Fruit fly (Drosophila melanogaster) whole organism, embryonic: ENCODE data around the gene CG13876.

ENCODE experiments used
- CG10267 ChIP-seq: fragments of 200-800 bp; sonication (Bioruptor generic); optimal IDR thresholded peaks from 2 replicates; lab custom pipeline; 2018; ENCODE audit warnings: missing biosample characterization, mild to moderate bottlenecking, missing genetic modification characterization, moderate library complexity
- CG10543 ChIP-seq: fragments of 200-800 bp; sonication (Bioruptor generic); optimal IDR thresholded peaks from 3 replicates; lab custom pipeline; 2017; ENCODE audit warnings: missing biosample characterization, mild to moderate bottlenecking, missing genetic modification characterization, moderate library complexity
- CG12071 ChIP-seq: fragments of 200-800 bp; sonication (Bioruptor generic); optimal IDR thresholded peaks from 3 replicates; lab custom pipeline; 2018; ENCODE audit warnings: missing biosample characterization, mild to moderate bottlenecking, missing genetic modification characterization
- CG12942 ChIP-seq: fragments of 200-800 bp; sonication (Bioruptor generic); optimal IDR thresholded peaks from 3 replicates; lab custom pipeline; 2016; ENCODE audit warnings: missing biosample characterization, missing genetic modification characterization
- CG14441 ChIP-seq: fragments of 200-800 bp; sonication (Bioruptor generic); IDR thresholded peaks from 2 replicates; pipeline ENCODE4 v1.3.6; 2022; ENCODE audit warnings: missing biosample characterization, missing genetic modification characterization
- CG14965 ChIP-seq: fragments of 200-800 bp; sonication (Bioruptor generic); optimal IDR thresholded peaks from 2 replicates; lab custom pipeline; 2016; ENCODE audit warnings: missing biosample characterization, missing genetic modification characterization, borderline replicate concordance
- CG1602 ChIP-seq: fragments of 200-800 bp; sonication (Bioruptor generic); optimal IDR thresholded peaks from 3 replicates; lab custom pipeline; 2016; ENCODE audit warnings: missing biosample characterization, missing genetic modification characterization
- CG17186 ChIP-seq: fragments of 200-800 bp; sonication (Bioruptor generic); optimal IDR thresholded peaks from 3 replicates; lab custom pipeline; 2017; ENCODE audit warnings: missing biosample characterization, missing genetic modification reagents, missing genetic modification characterization
- CG17612 ChIP-seq: fragments of 200-800 bp; sonication (Bioruptor generic); IDR thresholded peaks from 2 replicates; pipeline ENCODE4 v1.3.6; 2022; ENCODE audit warnings: missing biosample characterization, missing genetic modification characterization
- CG18764 ChIP-seq: fragments of 200-800 bp; sonication (Bioruptor generic); optimal IDR thresholded peaks from 3 replicates; lab custom pipeline; 2016; ENCODE audit warnings: missing biosample characterization, missing genetic modification characterization
- CG2712 ChIP-seq: fragments of 200-800 bp; optimal IDR thresholded peaks from 3 replicates; lab custom pipeline; 2019; ENCODE audit warnings: missing biosample characterization, mild to moderate bottlenecking, missing genetic modification characterization, moderate library complexity
- CG34224 ChIP-seq: fragments of 200-800 bp; sonication (Bioruptor generic); IDR thresholded peaks from 3 replicates; pipeline ENCODE4 v1.3.6; 2022; ENCODE audit warnings: missing biosample characterization, missing genetic modification characterization; ENCODE audit not compliant: partially characterized antibody
- CG4617 ChIP-seq: fragments of 200-800 bp; sonication (Bioruptor generic); optimal IDR thresholded peaks from 3 replicates; lab custom pipeline; 2016; ENCODE audit warnings: missing biosample characterization, missing genetic modification characterization, borderline replicate concordance
- CG6175 ChIP-seq: fragments of 200-800 bp; sonication (Bioruptor generic); IDR thresholded peaks from 3 replicates; pipeline ENCODE4 v1.3.6; 2022; ENCODE audit warnings: missing biosample characterization, missing genetic modification characterization
- CG6654 ChIP-seq: fragments of 200-800 bp; sonication (Bioruptor generic); optimal IDR thresholded peaks from 2 replicates; lab custom pipeline; 2017; ENCODE audit warnings: missing biosample characterization, mild to moderate bottlenecking, missing genetic modification characterization
- Dek ChIP-seq: fragments of 200-800 bp; sonication (Bioruptor generic); optimal IDR thresholded peaks from 3 replicates; lab custom pipeline; 2019; ENCODE audit warnings: missing biosample characterization, mild to moderate bottlenecking, missing genetic modification characterization, moderate library complexity
- Dref ChIP-seq: fragments of 200-800 bp; sonication (Bioruptor generic); IDR thresholded peaks from 2 replicates; pipeline ENCODE4 v1.3.6; 2022; ENCODE audit warnings: missing biosample characterization, missing genetic modification characterization
- E2f2 ChIP-seq: fragments of 200-800 bp; sonication (Bioruptor generic); IDR thresholded peaks from 2 replicates; pipeline ENCODE4 v1.3.6; 2022; ENCODE audit warnings: missing biosample characterization, missing genetic modification characterization
- HLH3B ChIP-seq: fragments of 200-800 bp; sonication (Bioruptor generic); IDR thresholded peaks from 2 replicates; pipeline ENCODE4 v1.3.6; 2022; ENCODE audit warnings: missing biosample characterization, missing genetic modification characterization
- Hey ChIP-seq: fragments of 200-800 bp; sonication (Bioruptor generic); optimal IDR thresholded peaks from 3 replicates; lab custom pipeline; 2018; ENCODE audit warnings: missing biosample characterization, mild to moderate bottlenecking, missing genetic modification characterization
- Hr78 ChIP-seq, 2 experiments: fragments of 200-800 bp in 1 of 2; fragments of >200 bp in 1 of 2; sonication (Bioruptor generic) in 1 of 2; optimal IDR thresholded peaks; 2 replicates each; lab custom pipeline; 2017 to 2019; ENCODE audit warnings: missing biosample characterization in 2 of 2, missing genetic modification characterization in 2 of 2, mild to moderate bottlenecking in 1 of 2, moderate library complexity in 1 of 2
- Neu2 ChIP-seq: fragments of 200-800 bp; sonication (Bioruptor generic); optimal IDR thresholded peaks from 3 replicates; lab custom pipeline; 2016; ENCODE audit warnings: missing biosample characterization, missing genetic modification characterization, borderline replicate concordance
- Nf-YA ChIP-seq: fragments of 200-800 bp; sonication (Bioruptor generic); IDR thresholded peaks from 2 replicates; pipeline ENCODE4 v1.3.6; 2022; ENCODE audit warnings: missing biosample characterization, missing genetic modification characterization
- Optix ChIP-seq: fragments of 200-800 bp; sonication (Bioruptor generic); IDR thresholded peaks from 3 replicates; pipeline ENCODE4 v1.3.6; 2022; ENCODE audit warnings: missing biosample characterization, missing genetic modification characterization
- Rx ChIP-seq: fragments of 200-800 bp; sonication (Bioruptor generic); IDR thresholded peaks from 2 replicates; pipeline ENCODE4 v1.3.6; 2022; ENCODE audit warnings: missing biosample characterization, missing genetic modification characterization
- Sin3A ChIP-seq: fragments of >200 bp; optimal IDR thresholded peaks from 2 replicates; lab custom pipeline; 2018
- Sox102F ChIP-seq: fragments of 200-800 bp; sonication (Bioruptor generic); optimal IDR thresholded peaks from 2 replicates; lab custom pipeline; 2018; ENCODE audit warnings: missing biosample characterization, mild to moderate bottlenecking, missing genetic modification characterization, moderate library complexity
- TFAM ChIP-seq: fragments of 200-800 bp; sonication (Bioruptor generic); optimal IDR thresholded peaks from 2 replicates; lab custom pipeline; 2017; ENCODE audit warnings: missing biosample characterization, missing genetic modification characterization, inconsistent platforms
- abd-A ChIP-seq: fragments of 200-800 bp; sonication (Bioruptor generic); optimal IDR thresholded peaks from 3 replicates; lab custom pipeline; 2019; ENCODE audit warnings: missing biosample characterization, mild to moderate bottlenecking, missing genetic modification characterization, moderate library complexity
- bigmax ChIP-seq: fragments of 200-800 bp; sonication (Bioruptor generic); optimal IDR thresholded peaks from 2 replicates; lab custom pipeline; 2018; ENCODE audit warnings: missing biosample characterization, mild to moderate bottlenecking, missing genetic modification characterization
- chif ChIP-seq, 2 experiments: fragments of 200-800 bp; sonication (Bioruptor generic); optimal IDR thresholded peaks; 3 replicates each; lab custom pipeline; 2016; ENCODE audit warnings: missing biosample characterization in 2 of 2, missing genetic modification characterization in 2 of 2
- chinmo ChIP-seq: fragments of 200-800 bp; sonication (Bioruptor generic); IDR thresholded peaks from 4 replicates; pipeline ENCODE4 v1.3.6; 2022; ENCODE audit warnings: missing biosample characterization, missing genetic modification characterization; ENCODE audit not compliant: partially characterized antibody
- ci ChIP-seq: fragments of 200-800 bp; sonication (Bioruptor generic); IDR thresholded peaks from 3 replicates; pipeline ENCODE4 v1.3.6; 2022; ENCODE audit warnings: missing biosample characterization, missing genetic modification characterization
- ewg ChIP-seq: fragments of 200-800 bp; sonication (Bioruptor generic); optimal IDR thresholded peaks from 3 replicates; lab custom pipeline; 2017; ENCODE audit warnings: mild to moderate bottlenecking, missing biosample characterization, missing genetic modification reagents, missing genetic modification characterization
- fru ChIP-seq: fragments of >200 bp; optimal IDR thresholded peaks from 2 replicates; lab custom pipeline; 2017
- fu2 ChIP-seq: fragments of 200-800 bp; sonication (Bioruptor generic); optimal IDR thresholded peaks from 2 replicates; lab custom pipeline; 2016; ENCODE audit warnings: missing biosample characterization, missing genetic modification characterization
- grau ChIP-seq: fragments of 200-800 bp; optimal IDR thresholded peaks from 3 replicates; lab custom pipeline; 2019; ENCODE audit warnings: missing biosample characterization, mild to moderate bottlenecking, missing genetic modification characterization, moderate library complexity
- hkb ChIP-seq, 2 experiments: fragments of 200-800 bp in 1 of 2; fragments of >200 bp in 1 of 2; sonication (Bioruptor generic) in 1 of 2; IDR thresholded peaks in 1 of 2; optimal IDR thresholded peaks in 1 of 2; 2 replicates each; pipeline versions ENCODE4 v1.3.6 to Lab custom; 2017 to 2022; ENCODE audit warnings: missing biosample characterization in 1 of 2, missing genetic modification characterization in 1 of 2
- kni ChIP-seq: fragments of 200-800 bp; sonication (Bioruptor generic); optimal IDR thresholded peaks from 3 replicates; lab custom pipeline; 2017; ENCODE audit warnings: mild to moderate bottlenecking, missing biosample characterization, missing genetic modification reagents, missing genetic modification characterization
- knrl ChIP-seq: fragments of 200-800 bp; sonication (Bioruptor generic); IDR thresholded peaks from 3 replicates; pipeline ENCODE4 v1.3.6; 2022; ENCODE audit warnings: missing biosample characterization, missing genetic modification characterization; ENCODE audit not compliant: partially characterized antibody
- mirr ChIP-seq: fragments of 200-800 bp; sonication (Bioruptor generic); optimal IDR thresholded peaks from 3 replicates; lab custom pipeline; 2018; ENCODE audit warnings: missing biosample characterization, mild to moderate bottlenecking, missing genetic modification characterization
- odd ChIP-seq: fragments of 200-800 bp; sonication (Bioruptor generic); optimal IDR thresholded peaks from 2 replicates; lab custom pipeline; 2017; ENCODE audit warnings: missing biosample characterization, mild to moderate bottlenecking, missing genetic modification characterization
- pum ChIP-seq: fragments of 200-800 bp; sonication (Bioruptor generic); optimal IDR thresholded peaks from 2 replicates; lab custom pipeline; 2016; ENCODE audit warnings: missing biosample characterization, missing genetic modification characterization
- salm ChIP-seq: fragments of 200-800 bp; sonication (Bioruptor generic); optimal IDR thresholded peaks from 2 replicates; lab custom pipeline; 2018; ENCODE audit warnings: missing biosample characterization, mild to moderate bottlenecking, missing genetic modification characterization
- sim ChIP-seq: fragments of 200-800 bp; sonication (Bioruptor generic); IDR thresholded peaks from 2 replicates; pipeline ENCODE4 v1.3.6; 2022; ENCODE audit warnings: missing biosample characterization, missing genetic modification characterization
- sna ChIP-seq: fragments of 200-800 bp; sonication (Bioruptor generic); IDR thresholded peaks from 2 replicates; pipeline ENCODE4 v1.3.6; 2022; ENCODE audit warnings: missing biosample characterization, missing genetic modification characterization; ENCODE audit not compliant: partially characterized antibody
- tio ChIP-seq: fragments of 200-800 bp; sonication (Bioruptor generic); optimal IDR thresholded peaks from 2 replicates; lab custom pipeline; 2017; ENCODE audit warnings: missing biosample characterization, missing genetic modification characterization, inconsistent platforms
- tup ChIP-seq: fragments of 200-800 bp; sonication (Bioruptor generic); optimal IDR thresholded peaks from 2 replicates; lab custom pipeline; 2016; ENCODE audit warnings: missing biosample characterization, mild to moderate bottlenecking, missing genetic modification characterization, moderate library complexity
- usp ChIP-seq: fragments of >200 bp; optimal IDR thresholded peaks from 2 replicates; lab custom pipeline; 2017; ENCODE audit warnings: missing biosample characterization, missing genetic modification characterization

CG13876 gene

DNA sequence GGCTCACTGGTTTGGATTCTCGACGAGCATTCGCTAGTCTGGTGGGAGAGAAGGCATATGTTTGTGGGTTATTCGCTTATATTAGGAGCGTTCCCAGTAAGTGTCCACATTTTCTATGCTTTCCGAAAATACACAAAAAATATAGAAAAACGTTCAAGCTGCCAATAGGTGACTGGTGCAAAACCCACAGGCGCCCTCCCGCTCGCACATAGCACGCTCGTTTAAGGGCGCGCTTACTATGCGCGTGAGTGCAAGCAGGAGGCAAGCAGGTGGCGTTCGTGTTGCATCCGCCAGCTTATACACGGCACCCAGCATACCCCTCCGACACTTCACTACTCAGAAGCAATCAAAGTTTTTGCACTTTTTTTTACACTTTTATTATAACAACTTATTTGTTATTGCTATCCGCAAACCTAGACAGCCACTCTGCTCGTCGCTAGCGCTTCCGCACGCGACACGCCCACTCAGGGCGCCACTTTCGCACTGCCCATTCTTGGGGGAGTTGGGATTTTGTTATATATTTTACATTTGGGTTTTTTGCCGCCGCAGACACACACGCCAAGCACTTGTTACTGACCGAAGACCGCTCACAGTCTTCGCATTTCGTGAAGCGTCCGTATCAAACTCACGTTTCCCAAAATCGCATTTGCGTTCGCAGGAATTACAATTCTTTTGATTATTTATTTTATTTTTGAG is 6.7 kb upstream of the CG13876 start (continued):
- peak; percentile 42; the same call in 1 of the 2 replicates for TF ChIP-seq Nf-YA (GFP tag; lab: Robert Waterston, UW)
- no peak for TF ChIP-seq usp (GFP tag; lab: Kevin White, UChicago)
- no peak for TF ChIP-seq hkb (optimal IDR thresholded peaks at IDR 0.05; lab: Kevin White, UChicago)
- 0 out of 2 replicates have a peak, but pooled peaks have one; percentile 33 for TF ChIP-seq hkb (GFP tag; IDR thresholded peaks at IDR 0.05; lab: Robert Waterston, UW)
- TF ChIP-seq CG12071 (GFP tag; lab: Kevin White, UChicago) = no peak
- TF ChIP-seq CG14965 (GFP tag; lab: Kevin White, UChicago) = no peak
- no peak; the same call in 2 of the 3 replicates for TF ChIP-seq CG6175
- TF ChIP-seq grau = no peak
- TF ChIP-seq mirr (GFP tag; lab: Kevin White, UChicago) = no peak
- TF ChIP-seq odd (GFP tag; lab: Kevin White, UChicago) = no peak
- TF ChIP-seq Sin3A = peak; percentile 44
- peak; percentile 63 for TF ChIP-seq ewg (GFP tag; lab: Kevin White, UChicago)
- no peak for TF ChIP-seq Hey (tag; lab: Kevin White, UChicago)
- TF ChIP-seq CG4617 (GFP tag; lab: Kevin White, UChicago) = peak; percentile 98
- peak; percentile 32 for TF ChIP-seq fu2
- peak; percentile 52; the same call in 1 of the 3 replicates for TF ChIP-seq ci
- TF ChIP-seq CG17612 (GFP tag; lab: Robert Waterston, UW) = no peak
- TF ChIP-seq kni (GFP tag; lab: Kevin White, UChicago) = peak; percentile 13
- TF ChIP-seq abd-A = no peak
- TF ChIP-seq Optix (GFP tag; lab: Robert Waterston, UW) = no peak
- TF ChIP-seq tup (GFP tag; lab: Kevin White, UChicago) = no peak
- peak; percentile 33 for TF ChIP-seq E2f2 (GFP tag; lab: Robert Waterston, UW)
- TF ChIP-seq CG1602 (GFP tag; lab: Kevin White, UChicago) = no peak
- no peak for TF ChIP-seq CG14441
- TF ChIP-seq sna (GFP tag; lab: Robert Waterston, UW) = no peak
- no peak for TF ChIP-seq salm (tag; lab: Kevin White, UChicago)
- TF ChIP-seq pum (GFP tag; lab: Kevin White, UChicago) = peak; percentile 32
- TF ChIP-seq CG2712 (tag; lab: Kevin White, UChicago) = no peak
- no peak for TF ChIP-seq Neu2 (GFP tag; lab: Kevin White, UChicago)
- peak; percentile 35 for TF ChIP-seq Dek (tag; lab: Kevin White, UChicago)
- peak; percentile 42; the same call in 2 of the 3 replicates for TF ChIP-seq knrl
- no peak for TF ChIP-seq CG18764 (GFP tag; lab: Kevin White, UChicago)
- no peak for TF ChIP-seq CG6654
- TF ChIP-seq CG34224 (GFP tag; lab: Robert Waterston, UW) = peak; percentile 33; the same call in 2 of the 3 replicates
- peak; percentile 7 for TF ChIP-seq CG17186 (GFP tag; lab: Kevin White, UChicago)
- no peak for TF ChIP-seq sim
- no peak for TF ChIP-seq TFAM (GFP tag; lab: Kevin White, UChicago)
- 0 out of 2 replicates have a peak, but pooled peaks have one; percentile 17 for TF ChIP-seq Rx
- TF ChIP-seq Hr78 (GFP tag; optimal IDR thresholded peaks at IDR 0.05; lab: Kevin White, UChicago) = no peak
- peak; percentile 34; the same call in 1 of the 2 replicates for TF ChIP-seq HLH3B (GFP tag; lab: Robert Waterston, UW)
- no peak for TF ChIP-seq CG10543 (GFP tag; lab: Kevin White, UChicago)
- TF ChIP-seq CG10267 (tag; lab: Kevin White, UChicago) = no peak
- TF ChIP-seq CG12942 (GFP tag; lab: Kevin White, UChicago) = no peak
- peak; percentile 54 for TF ChIP-seq Dref (GFP tag; lab: Robert Waterston, UW)
- no peak for TF ChIP-seq bigmax
- TF ChIP-seq chinmo = peak; percentile 96; the same call in 2 of the 4 replicates
- no peak for TF ChIP-seq chif (GFP tag; optimal IDR thresholded peaks at IDR 0.05; lab: Kevin White, UChicago)
- TF ChIP-seq Sox102F (GFP tag; lab: Kevin White, UChicago) = no peak
- TF ChIP-seq tio (GFP tag; lab: Kevin White, UChicago) = no peak
- TF ChIP-seq fru (lab: Kevin White, UChicago) = no peak
